Fruit fly (Drosophila melanogaster): Measurements from ENCODE around the gene CG3808.

dm6 chr3L:19003220-19003619 is 2.8 kb upstream of the CG3808 start, which contains the start of gene SmydA-2:
- TF ChIP-seq cnc (optimal IDR thresholded peaks at IDR 0.05) (no peak), CG1620 (GFP tag; optimal IDR thresholded peaks at IDR 0.05) (no peak), CG33017 (tag; optimal IDR thresholded peaks at IDR 0.05) (no peak), CG5204 (GFP tag; optimal IDR thresholded peaks at IDR 0.05) (no peak), bab1 (GFP tag; optimal IDR thresholded peaks at IDR 0.05) (no peak), CG7101 (tag; optimal IDR thresholded peaks at IDR 0.05) (no peak), CG14711 (tag; optimal IDR thresholded peaks at IDR 0.05) (no peak), kay (GFP tag; ENCODE audit: borderline replicate concordance) (peak; percentile 6), pad (GFP tag; optimal IDR thresholded peaks at IDR 0.05) (no peak), ovo (GFP tag; optimal IDR thresholded peaks at IDR 0.05) (no peak), Clk (GFP tag; optimal IDR thresholded peaks at IDR 0.05) (no peak), tj (GFP tag; optimal IDR thresholded peaks at IDR 0.05) (no peak), CG12768 (GFP tag; optimal IDR thresholded peaks at IDR 0.05) (no peak)
